Fruit fly (Drosophila melanogaster): Measurements from ENCODE around the gene Zcchc7.
A peak's percentile ranks its signal among the peaks of the same experiment; 100 is the strongest.

Gene Zcchc7

DNA sequence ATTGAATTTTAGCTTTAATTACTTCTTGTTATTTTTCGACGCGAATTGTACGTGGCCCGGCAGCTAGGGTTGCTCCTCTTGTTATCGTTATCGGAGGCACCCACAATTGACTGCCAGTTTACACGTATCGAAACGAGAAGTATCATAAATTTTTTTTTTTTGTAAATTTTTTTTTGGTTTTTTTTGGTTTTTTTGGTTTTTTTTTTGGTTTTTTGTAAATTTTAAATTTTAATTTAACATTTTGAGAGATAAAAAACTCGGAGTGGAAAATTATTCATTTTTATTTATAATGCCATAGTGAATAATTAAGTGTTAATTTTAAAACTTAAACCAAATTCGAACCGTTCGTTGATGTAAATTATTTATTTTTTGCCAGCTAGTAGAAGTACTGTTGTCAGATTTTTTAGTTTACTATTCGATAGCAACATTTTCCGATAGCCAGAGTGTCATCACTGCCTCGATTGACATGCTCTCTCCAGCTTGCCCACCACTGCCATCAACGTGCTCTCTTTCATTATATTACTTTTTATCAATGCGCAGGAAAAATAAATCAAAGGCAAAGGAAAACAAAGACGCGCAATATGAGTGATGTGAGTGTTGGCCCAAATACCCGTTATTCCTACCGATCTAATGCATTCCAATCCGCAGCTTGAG lies at the start of gene Zcchc7, which contains the start of gene kud (continued):
- TF ChIP-seq Six4 (GFP tag; optimal IDR thresholded peaks at IDR 0.05) (peak; percentile 7), en (GFP tag; optimal IDR thresholded peaks at IDR 0.05) (no peak), Deaf1 (tag; optimal IDR thresholded peaks at IDR 0.05) (no peak), CG13296 (GFP tag; optimal IDR thresholded peaks at IDR 0.05) (no peak), CG12659 (GFP tag; optimal IDR thresholded peaks at IDR 0.05) (peak; percentile 85), CG1233 (GFP tag; optimal IDR thresholded peaks at IDR 0.05) (peak; percentile 43), lov (optimal IDR thresholded peaks at IDR 0.05) (no peak), lov (GFP tag; IDR thresholded peaks at IDR 0.05) (no peak), CG9727 (GFP tag; optimal IDR thresholded peaks at IDR 0.05) (peak; percentile 77), nom (GFP tag; optimal IDR thresholded peaks at IDR 0.05) (peak; percentile 22), Vsx1 (GFP tag; optimal IDR thresholded peaks at IDR 0.05) (no peak), vnd (GFP tag; IDR thresholded peaks at IDR 0.05; ENCODE audit: partially characterized antibody) (peak; percentile 31; the same call in 1 of the 3 replicates), hbn (GFP tag; IDR thresholded peaks at IDR 0.05; ENCODE audit: partially characterized antibody) (no peak), CG4617 (GFP tag; optimal IDR thresholded peaks at IDR 0.05; ENCODE audit: borderline replicate concordance) (peak; percentile 37), crc (GFP tag; optimal IDR thresholded peaks at IDR 0.05) (no peak), CG16863 (GFP tag; optimal IDR thresholded peaks at IDR 0.05) (peak; percentile 13), Hsf (GFP tag; optimal IDR thresholded peaks at IDR 0.05) (peak; percentile 62), CG3163 (GFP tag; optimal IDR thresholded peaks at IDR 0.05) (peak; percentile 47), cg (GFP tag; optimal IDR thresholded peaks at IDR 0.05) (no peak), PHDP (tag; optimal IDR thresholded peaks at IDR 0.05) (peak; percentile 61), sc (optimal IDR thresholded peaks at IDR 0.05) (no peak), sc (GFP tag; optimal IDR thresholded peaks at IDR 0.05) (no peak), shn (GFP tag; optimal IDR thresholded peaks at IDR 0.05) (peak; percentile 19), CG3407 (GFP tag; optimal IDR thresholded peaks at IDR 0.05) (no peak), CG14965 (GFP tag; optimal IDR thresholded peaks at IDR 0.05; ENCODE audit: borderline replicate concordance) (no peak), mirr (GFP tag; optimal IDR thresholded peaks at IDR 0.05) (no peak), CG7786 (GFP tag; optimal IDR thresholded peaks at IDR 0.05) (peak; percentile 44), CG12219 (GFP tag; optimal IDR thresholded peaks at IDR 0.05) (no peak), Usf (GFP tag; optimal IDR thresholded peaks at IDR 0.05) (peak; percentile 26), Doc2 (GFP tag; IDR thresholded peaks at IDR 0.05) (no peak), Sox100B (GFP tag; optimal IDR thresholded peaks at IDR 0.05) (no peak), CG10267 (tag; optimal IDR thresholded peaks at IDR 0.05) (peak; percentile 69), HLHmδ (GFP tag; optimal IDR thresholded peaks at IDR 0.05) (no peak), CG4854 (GFP tag; optimal IDR thresholded peaks at IDR 0.05) (peak; percentile 29), sim (GFP tag; IDR thresholded peaks at IDR 0.05) (no peak), HLH54F (GFP tag; optimal IDR thresholded peaks at IDR 0.05) (peak; percentile 64), Lim3 (GFP tag; IDR thresholded peaks at IDR 0.05) (no peak), CG18262 (tag; optimal IDR thresholded peaks at IDR 0.05) (peak; percentile 69), slp2 (GFP tag; optimal IDR thresholded peaks at IDR 0.05) (no peak), CG15601 (tag; optimal IDR thresholded peaks at IDR 0.05) (no peak), CG8089 (GFP tag; optimal IDR thresholded peaks at IDR 0.05) (no peak), ranshi (GFP tag; IDR thresholded peaks at IDR 0.05) (no peak), CG2889 (GFP tag; IDR thresholded peaks at IDR 0.05) (no peak), sr (GFP tag; IDR thresholded peaks at IDR 0.05) (no peak), Hmx (GFP tag; optimal IDR thresholded peaks at IDR 0.05) (no peak), unpg (GFP tag; optimal IDR thresholded peaks at IDR 0.05) (no peak), knrl (GFP tag; IDR thresholded peaks at IDR 0.05; ENCODE audit: partially characterized antibody) (no peak), NK7.1 (GFP tag; optimal IDR thresholded peaks at IDR 0.05) (no peak), pb (GFP tag; optimal IDR thresholded peaks at IDR 0.05) (no peak), CHES-1-like (GFP tag; optimal IDR thresholded peaks at IDR 0.05) (peak; percentile 39), CG32767 (GFP tag; IDR thresholded peaks at IDR 0.05) (no peak)

Measured in whole organism, embryonic.